Worm (Caenorhabditis elegans): Measurements from ENCODE around the gene ugt-1.

- no peak for TF ChIP-seq dao-5 (tag; optimal IDR thresholded peaks at IDR 0.05)
- no peak for TF ChIP-seq him-1 (tag; optimal IDR thresholded peaks at IDR 0.05)
- no peak for TF ChIP-seq W03F9.2 (tag; optimal IDR thresholded peaks at IDR 0.05)
Measured at ce11 chrV:10428608-10429007, 33.1 kb downstream of the ugt-1 start, which contains the start of gene tag-314.

Measured in whole organism, L4/young adult.